Worm (Caenorhabditis elegans): ENCODE measurements around the gene str-81.

- TF ChIP-seq ama-1 (optimal IDR thresholded peaks at IDR 0.05): no peak
- no peak for TF ChIP-seq Y55F3AM.14 (GFP tag; optimal IDR thresholded peaks at IDR 0.05)
These were observed 75.2 kb downstream of the str-81 start for ce11 chrV:19175714-19176113.
